Worm (Caenorhabditis elegans) whole organism, L3 larva: ENCODE measurements around the gene R13A1.10.

ENCODE experiments used
- ZK546.5 ChIP-seq: sonication (generic microtip); optimal IDR thresholded peaks from 2 replicates; lab custom pipeline; 2017; ENCODE audit warnings: missing biosample characterization, missing genetic modification characterization
- aly-2 ChIP-seq: fragments of 150-350 bp; optimal IDR thresholded peaks from 2 replicates; lab custom pipeline; 2014; ENCODE audit warnings: missing biosample characterization, missing genetic modification characterization
- ama-1 ChIP-seq: fragments of 150-350 bp; optimal IDR thresholded peaks from 2 replicates; lab custom pipeline; 2018
- ceh-16 ChIP-seq: sonication (generic microtip); optimal IDR thresholded peaks from 2 replicates; lab custom pipeline; 2017; ENCODE audit warnings: missing biosample characterization, missing genetic modification characterization
- ceh-28 ChIP-seq: fragments of 150-350 bp; optimal IDR thresholded peaks from 2 replicates; lab custom pipeline; 2014; ENCODE audit warnings: missing biosample characterization, missing genetic modification reagents, missing genetic modification characterization
- ceh-82 ChIP-seq: fragments of 150-350 bp; optimal IDR thresholded peaks from 2 replicates; lab custom pipeline; 2014; ENCODE audit warnings: missing biosample characterization, missing genetic modification characterization
- ceh-9 ChIP-seq: sonication (generic microtip); optimal IDR thresholded peaks from 2 replicates; lab custom pipeline; 2018; ENCODE audit warnings: missing biosample characterization, missing genetic modification characterization
- egl-27 ChIP-seq: sonication (generic microtip); optimal IDR thresholded peaks from 4 replicates; lab custom pipeline; 2017; ENCODE audit warnings: missing biosample characterization, missing genetic modification reagents, missing genetic modification characterization
- egl-5 ChIP-seq: fragments of 150-350 bp; optimal IDR thresholded peaks from 2 replicates; lab custom pipeline; 2017; ENCODE audit warnings: missing biosample characterization, missing genetic modification reagents, missing genetic modification characterization, inconsistent platforms
- elt-1 ChIP-seq: fragments of 150-350 bp; optimal IDR thresholded peaks from 2 replicates; lab custom pipeline; 2014; ENCODE audit warnings: missing biosample characterization, missing genetic modification characterization
- elt-2 ChIP-seq: sonication (generic microtip); optimal IDR thresholded peaks from 2 replicates; lab custom pipeline; 2016; ENCODE audit warnings: missing genetic modification reagents, mild to moderate bottlenecking, missing genetic modification characterization, missing compliant biosample characterization
- elt-3 ChIP-seq, 3 experiments: fragments of 150-350 bp in 1 of 3; sonication (generic microtip) in 2 of 3; optimal IDR thresholded peaks; 2 replicates in 2 of 3; 4 replicates in 1 of 3; lab custom pipeline; 2014 to 2017; ENCODE audit warnings: missing biosample characterization in 3 of 3, missing genetic modification characterization in 3 of 3
- eor-1 ChIP-seq, 2 experiments: fragments of 150-350 bp; optimal IDR thresholded peaks; 2 replicates each; lab custom pipeline; 2014 to 2018; ENCODE audit warnings: missing biosample characterization in 2 of 2, missing genetic modification characterization in 2 of 2
- fkh-10 ChIP-seq: sonication (generic microtip); optimal IDR thresholded peaks from 2 replicates; lab custom pipeline; 2017; ENCODE audit warnings: missing biosample characterization, missing genetic modification reagents, missing genetic modification characterization
- fkh-2 ChIP-seq: fragments of 150-350 bp; optimal IDR thresholded peaks from 2 replicates; lab custom pipeline; 2014; ENCODE audit warnings: missing biosample characterization, missing genetic modification reagents, missing genetic modification characterization
- fos-1 ChIP-seq: fragments of 150-350 bp; optimal IDR thresholded peaks from 2 replicates; lab custom pipeline; 2014; ENCODE audit warnings: missing biosample characterization, missing genetic modification characterization
- hmg-11 ChIP-seq: sonication (generic microtip); optimal IDR thresholded peaks from 2 replicates; lab custom pipeline; 2016; ENCODE audit warnings: missing genetic modification characterization, missing compliant biosample characterization
- jun-1 ChIP-seq: fragments of 150-350 bp; optimal IDR thresholded peaks from 2 replicates; lab custom pipeline; 2014; ENCODE audit warnings: missing biosample characterization, missing genetic modification reagents, missing genetic modification characterization
- lin-15B ChIP-seq: fragments of 150-350 bp; optimal IDR thresholded peaks from 2 replicates; lab custom pipeline; 2014; ENCODE audit warnings: missing biosample characterization, missing genetic modification characterization
- lin-39 ChIP-seq: fragments of 150-350 bp; optimal IDR thresholded peaks from 2 replicates; lab custom pipeline; 2018; ENCODE audit warnings: missing biosample characterization, missing genetic modification reagents, missing genetic modification characterization
- lsy-12 ChIP-seq: sonication (generic microtip); optimal IDR thresholded peaks from 2 replicates; lab custom pipeline; 2016; ENCODE audit warnings: mild to moderate bottlenecking, missing genetic modification characterization, missing compliant biosample characterization
- mdl-1 ChIP-seq: fragments of 150-350 bp; optimal IDR thresholded peaks from 2 replicates; lab custom pipeline; 2014; ENCODE audit warnings: missing biosample characterization, missing genetic modification characterization
- mml-1 ChIP-seq: fragments of 150-350 bp; sonication (generic microtip); optimal IDR thresholded peaks from 3 replicates; lab custom pipeline; 2014; ENCODE audit warnings: missing biosample characterization, missing genetic modification characterization
- nfya-1 ChIP-seq: sonication (generic microtip); optimal IDR thresholded peaks from 2 replicates; lab custom pipeline; 2017; ENCODE audit warnings: missing genetic modification characterization, mild to moderate bottlenecking, missing compliant biosample characterization, antibody characterized with exemption, moderate library complexity; ENCODE audit not compliant: insufficient read depth
- nhr-11 ChIP-seq: fragments of 150-350 bp; optimal IDR thresholded peaks from 2 replicates; lab custom pipeline; 2014; ENCODE audit warnings: missing biosample characterization, missing genetic modification characterization
- nhr-12 ChIP-seq: fragments of 150-350 bp; optimal IDR thresholded peaks from 2 replicates; lab custom pipeline; 2014; ENCODE audit warnings: missing biosample characterization, missing genetic modification characterization
- nhr-23 ChIP-seq: fragments of 150-350 bp; optimal IDR thresholded peaks from 2 replicates; lab custom pipeline; 2014; ENCODE audit warnings: missing biosample characterization, missing genetic modification reagents, missing genetic modification characterization
- nhr-237 ChIP-seq: fragments of 150-350 bp; optimal IDR thresholded peaks from 2 replicates; lab custom pipeline; 2014; ENCODE audit warnings: missing biosample characterization, missing genetic modification characterization
- nhr-25 ChIP-seq: sonication (generic microtip); optimal IDR thresholded peaks from 2 replicates; lab custom pipeline; 2017; ENCODE audit warnings: missing biosample characterization, missing genetic modification characterization
- nhr-28 ChIP-seq: fragments of 150-350 bp; optimal IDR thresholded peaks from 2 replicates; lab custom pipeline; 2014; ENCODE audit warnings: missing biosample characterization, missing genetic modification characterization
- nhr-43 ChIP-seq: sonication (generic microtip); optimal IDR thresholded peaks from 2 replicates; lab custom pipeline; 2016; ENCODE audit warnings: mild to moderate bottlenecking, missing genetic modification characterization, missing compliant biosample characterization; ENCODE audit not compliant: poor library complexity, severe bottlenecking
- nhr-67 ChIP-seq: fragments of 150-350 bp; optimal IDR thresholded peaks from 2 replicates; lab custom pipeline; 2014; ENCODE audit warnings: missing biosample characterization, missing genetic modification characterization
- nhr-76 ChIP-seq: fragments of 150-350 bp; sonication (generic microtip); optimal IDR thresholded peaks from 5 replicates; lab custom pipeline; 2014; ENCODE audit warnings: missing biosample characterization, missing genetic modification characterization
- nhr-77 ChIP-seq: fragments of 150-350 bp; optimal IDR thresholded peaks from 2 replicates; lab custom pipeline; 2014; ENCODE audit warnings: missing biosample characterization, missing genetic modification characterization
- pha-4 ChIP-seq: fragments of 150-350 bp; optimal IDR thresholded peaks from 2 replicates; lab custom pipeline; 2014; ENCODE audit warnings: missing biosample characterization, missing genetic modification reagents, missing genetic modification characterization
- pqm-1 ChIP-seq: fragments of 150-350 bp; optimal IDR thresholded peaks from 2 replicates; lab custom pipeline; 2017; ENCODE audit warnings: missing biosample characterization, missing genetic modification characterization, inconsistent platforms
- sea-2 ChIP-seq: fragments of 150-350 bp; sonication (generic microtip); optimal IDR thresholded peaks from 4 replicates; lab custom pipeline; 2014; ENCODE audit warnings: missing biosample characterization, missing genetic modification reagents, missing genetic modification characterization
- skn-1 ChIP-seq: fragments of 150-350 bp; optimal IDR thresholded peaks from 2 replicates; lab custom pipeline; 2014; ENCODE audit warnings: missing biosample characterization, missing genetic modification characterization
- snpc-4 ChIP-seq: fragments of 150-350 bp; optimal IDR thresholded peaks from 2 replicates; lab custom pipeline; 2014; ENCODE audit warnings: missing biosample characterization, missing genetic modification characterization
- tbx-2 ChIP-seq: sonication (generic microtip); optimal IDR thresholded peaks from 2 replicates; lab custom pipeline; 2016; ENCODE audit warnings: mild to moderate bottlenecking, missing genetic modification characterization, missing compliant biosample characterization
- unc-39 ChIP-seq: sonication (generic microtip); optimal IDR thresholded peaks from 4 replicates; lab custom pipeline; 2017; ENCODE audit warnings: missing biosample characterization, missing genetic modification characterization
- unc-62 ChIP-seq: fragments of 150-350 bp; sonication (generic microtip); optimal IDR thresholded peaks from 4 replicates; lab custom pipeline; 2014; ENCODE audit warnings: missing biosample characterization, missing genetic modification reagents, missing genetic modification characterization
- zag-1 ChIP-seq: fragments of 150-350 bp; optimal IDR thresholded peaks from 2 replicates; lab custom pipeline; 2014; ENCODE audit warnings: missing biosample characterization, missing genetic modification characterization
- ztf-11 ChIP-seq: fragments of 150-350 bp; optimal IDR thresholded peaks from 2 replicates; lab custom pipeline; 2014; ENCODE audit warnings: missing biosample characterization, missing genetic modification characterization
- ztf-4 ChIP-seq: fragments of 150-350 bp; optimal IDR thresholded peaks from 2 replicates; lab custom pipeline; 2014; ENCODE audit warnings: missing biosample characterization, missing genetic modification characterization

The R13A1.10 gene

DNA sequence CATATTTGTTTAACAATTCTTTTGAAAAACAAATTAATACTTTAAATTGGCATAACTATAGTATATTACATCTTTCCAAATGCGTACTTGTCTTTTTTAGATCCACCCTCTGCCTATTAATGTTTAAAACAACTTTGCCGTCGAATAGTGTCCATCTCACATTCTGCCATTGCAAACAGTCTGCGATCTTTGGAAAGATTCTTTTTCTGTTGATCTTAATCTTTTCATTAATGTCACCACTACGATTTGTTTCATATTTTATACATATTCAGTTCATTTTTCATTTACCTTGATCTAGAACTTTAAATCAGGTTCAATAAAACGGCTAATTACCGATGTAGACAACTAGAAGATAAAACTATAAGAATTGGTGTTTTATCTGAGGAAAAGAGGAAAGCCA, 7.7 kb upstream of the R13A1.10 start:
- TF ChIP-seq pqm-1 (no peak), elt-1 (peak; percentile 93)

- TF ChIP-seq nfya-1 (tag; lab: Kevin White, UChicago) (peak; percentile 19), nhr-43 (tag; lab: Kevin White, UChicago) (peak; percentile 72), skn-1 (tag; lab: Kevin White, UChicago) (no peak), egl-27 (tag; lab: Kevin White, UChicago) (no peak), egl-5 (peak; percentile 57), fkh-2 (no peak), lin-39 (peak; percentile 7)
Measured at ce11 chrIV:7233566-7234014, 6.6 kb upstream of the R13A1.10 start.

DNA sequence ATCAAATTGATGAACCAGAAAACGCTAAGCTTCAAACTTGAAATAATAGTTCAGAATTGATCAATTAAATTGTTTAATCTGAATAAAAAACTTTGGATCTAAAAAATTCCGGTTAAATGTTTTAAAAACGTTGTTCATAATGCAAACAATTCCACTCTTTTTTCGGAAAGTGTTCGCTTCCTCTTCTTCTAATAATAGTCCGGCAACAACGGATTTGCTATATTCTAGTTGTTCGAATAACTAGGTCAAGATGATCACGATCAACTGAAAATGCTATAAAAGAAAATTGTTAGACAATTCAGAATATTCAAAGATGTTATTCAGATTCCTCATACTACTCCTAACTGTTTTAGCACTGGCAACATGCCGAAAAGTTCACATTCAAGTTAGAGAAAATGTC, 4.0 kb upstream of the R13A1.10 start, which contains the start of gene D2024.4:
Gene D2024.4, plus strand, starts transcription at position 301 of the 400 bp plus-strand sequence.
- TF ChIP-seq nhr-77 (tag; lab: Kevin White, UChicago) = no peak
- TF ChIP-seq nhr-67 (tag; lab: Kevin White, UChicago) = no peak
- no peak for TF ChIP-seq mdl-1 (tag; lab: Kevin White, UChicago)
- no peak for TF ChIP-seq fos-1 (tag; lab: Kevin White, UChicago)
- no peak for TF ChIP-seq fkh-10 (GFP tag; lab: Kevin White, UChicago)
- TF ChIP-seq nhr-76 (tag; lab: Kevin White, UChicago) = no peak
- TF ChIP-seq ZK546.5 = no peak
- no peak for TF ChIP-seq skn-1 (tag; lab: Kevin White, UChicago)
- no peak for TF ChIP-seq ztf-11 (tag; lab: Kevin White, UChicago)
- TF ChIP-seq ceh-82 (tag; lab: Kevin White, UChicago) = no peak

DNA sequence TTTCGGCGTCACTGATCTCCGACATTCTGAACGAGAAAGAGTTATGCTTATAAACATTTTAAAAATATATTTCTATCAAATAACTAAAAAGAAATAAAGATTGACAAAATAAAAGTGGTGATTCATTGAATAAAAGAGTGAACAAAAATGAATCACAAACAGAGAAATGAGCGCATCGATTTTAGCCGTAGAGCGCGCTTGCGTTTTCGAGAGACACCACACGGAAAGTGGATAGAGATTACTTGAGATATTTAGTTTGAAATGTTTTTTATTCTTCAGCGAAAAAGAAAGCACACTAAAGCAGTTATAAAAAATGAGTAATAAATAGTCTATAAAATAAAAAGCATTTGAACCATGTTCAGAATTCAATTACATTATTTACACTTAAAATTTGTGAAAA, 3.2 kb upstream of the R13A1.10 start, which contains the start of gene cap-1:
Gene cap-1, minus strand, starts transcription at position 26 of the 400 bp plus-strand sequence.
- TF ChIP-seq fos-1 (tag; lab: Kevin White, UChicago) = peak; percentile 50
- TF ChIP-seq ztf-4 (tag; lab: Kevin White, UChicago) = no peak
- no peak for TF ChIP-seq fkh-10 (GFP tag; lab: Kevin White, UChicago)
- no peak for TF ChIP-seq nhr-43 (tag; lab: Kevin White, UChicago)
- TF ChIP-seq nhr-76 (tag; lab: Kevin White, UChicago) = no peak
- TF ChIP-seq ama-1 (lab: Kevin White, UChicago) = no peak
- TF ChIP-seq lin-39 = no peak
- TF ChIP-seq tbx-2 (tag; lab: Kevin White, UChicago) = no peak
- no peak for TF ChIP-seq nhr-11 (tag; lab: Kevin White, UChicago)
- no peak for TF ChIP-seq eor-1 (tag; optimal IDR thresholded peaks at IDR 0.05; lab: Kevin White, UChicago)
- no peak for TF ChIP-seq ceh-9 (tag; lab: Kevin White, UChicago)
- TF ChIP-seq unc-62 (GFP tag; lab: Kevin White, UChicago) = no peak
- peak; percentile 53 for TF ChIP-seq pqm-1
- no peak for TF ChIP-seq elt-3 (tag; optimal IDR thresholded peaks at IDR 0.05; lab: Kevin White, UChicago)
- no peak for TF ChIP-seq nhr-67 (tag; lab: Kevin White, UChicago)
- no peak for TF ChIP-seq nhr-237
- peak; percentile 82 for TF ChIP-seq nhr-23 (tag; lab: Kevin White, UChicago)
- TF ChIP-seq nfya-1 (tag; lab: Kevin White, UChicago) = peak; percentile 68
- TF ChIP-seq pha-4 = peak; percentile 92
- peak; percentile 80 for TF ChIP-seq snpc-4 (tag; lab: Kevin White, UChicago)
- no peak for TF ChIP-seq ceh-16 (tag; lab: Kevin White, UChicago)
- TF ChIP-seq jun-1 (tag; lab: Kevin White, UChicago) = peak; percentile 28
- TF ChIP-seq lsy-12 (tag; lab: Kevin White, UChicago) = no peak
- TF ChIP-seq ceh-28 (tag; lab: Kevin White, UChicago) = peak; percentile 73
- peak; percentile 33 for TF ChIP-seq elt-2 (tag; lab: Kevin White, UChicago)
- no peak for TF ChIP-seq skn-1 (tag; lab: Kevin White, UChicago)
- TF ChIP-seq hmg-11 = peak; percentile 72
- no peak for TF ChIP-seq elt-1
- TF ChIP-seq ztf-11 (tag; lab: Kevin White, UChicago) = no peak
- no peak for TF ChIP-seq nhr-77 (tag; lab: Kevin White, UChicago)
- no peak for TF ChIP-seq ZK546.5
- no peak for TF ChIP-seq zag-1
- TF ChIP-seq sea-2 (GFP tag; lab: Kevin White, UChicago) = no peak
- no peak for TF ChIP-seq nhr-28 (tag; lab: Kevin White, UChicago)
- TF ChIP-seq ceh-82 (tag; lab: Kevin White, UChicago) = peak; percentile 35
- TF ChIP-seq egl-27 (tag; lab: Kevin White, UChicago) = no peak
- no peak for TF ChIP-seq mml-1
- TF ChIP-seq lin-15B (tag; lab: Kevin White, UChicago) = peak; percentile 88
- TF ChIP-seq mdl-1 (tag; lab: Kevin White, UChicago) = no peak
- peak; percentile 44 for TF ChIP-seq nhr-25 (tag; lab: Kevin White, UChicago)
- no peak for TF ChIP-seq aly-2 (tag; lab: Kevin White, UChicago)
- TF ChIP-seq fkh-2 = no peak
- TF ChIP-seq egl-5 = peak; percentile 52
- no peak for TF ChIP-seq nhr-12 (tag; lab: Kevin White, UChicago)
- TF ChIP-seq unc-39 (tag; lab: Kevin White, UChicago) = no peak
